Worm (Caenorhabditis elegans): ENCODE measurements around the gene atgl-1.

DNA sequence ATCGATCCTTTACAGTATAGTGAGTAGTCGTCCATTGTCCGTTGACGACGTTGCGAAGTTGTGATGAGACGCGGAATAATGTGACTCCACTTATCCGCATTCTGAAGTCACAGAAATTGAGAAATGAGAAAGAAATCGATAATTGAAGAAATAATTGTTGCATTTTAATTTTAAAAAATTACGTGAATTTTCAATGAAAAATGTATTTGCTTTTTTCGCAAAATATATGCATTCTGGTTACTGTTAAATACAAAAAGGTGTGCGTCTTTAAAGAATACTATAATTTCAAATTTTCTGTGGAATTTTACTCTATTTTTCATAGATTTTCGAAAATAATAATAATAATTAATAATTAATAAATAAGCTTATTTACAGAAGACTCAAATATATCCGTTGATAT is 27.5 kb upstream of the atgl-1 start, which contains the start of gene let-721:
- TF ChIP-seq atf-7 (tag; optimal IDR thresholded peaks at IDR 0.05): no peak
- TF ChIP-seq rcor-1 (GFP tag; IDR thresholded peaks at IDR 0.05): no peak
- no peak for TF ChIP-seq fkh-3 (tag; optimal IDR thresholded peaks at IDR 0.05)
- TF ChIP-seq dox-1 (GFP tag; IDR thresholded peaks at IDR 0.05): no peak
- no peak for TF ChIP-seq ceh-79 (tag; optimal IDR thresholded peaks at IDR 0.05)
- no peak for TF ChIP-seq zim-3 (tag; optimal IDR thresholded peaks at IDR 0.05)
- no peak for TF ChIP-seq pha-4 (tag; optimal IDR thresholded peaks at IDR 0.05)
- TF ChIP-seq T26A5.8 (tag; optimal IDR thresholded peaks at IDR 0.05): no peak
- TF ChIP-seq ceh-27 (GFP tag; optimal IDR thresholded peaks at IDR 0.05): no peak
- no peak for TF ChIP-seq F49E8.2 (tag; optimal IDR thresholded peaks at IDR 0.05; ENCODE audit: insufficient read depth)
- no peak for TF ChIP-seq rec-8 (tag; optimal IDR thresholded peaks at IDR 0.05)
